Fruit fly (Drosophila melanogaster) whole organism: ENCODE data around the gene CG34161.

Source experiments
- CG8478 ChIP-seq: fragments of >200 bp; optimal IDR thresholded peaks from 2 replicates; lab custom pipeline; 2018; ENCODE audit warnings: inconsistent platforms
- Dll ChIP-seq: fragments of >200 bp; optimal IDR thresholded peaks from 2 replicates; lab custom pipeline; 2017
- EcR ChIP-seq, 2 experiments: fragments of >200 bp; optimal IDR thresholded peaks; 2 replicates each; lab custom pipeline; 2017; ENCODE audit warnings: missing biosample characterization in 2 of 2, missing genetic modification characterization in 2 of 2, missing genetic modification reagents in 2 of 2
- pan ChIP-seq: fragments of >200 bp; optimal IDR thresholded peaks from 2 replicates; lab custom pipeline; 2017
- psq ChIP-seq: fragments of >200 bp; optimal IDR thresholded peaks from 2 replicates; lab custom pipeline; 2017
- usp ChIP-seq: fragments of >200 bp; optimal IDR thresholded peaks from 2 replicates; lab custom pipeline; 2017; ENCODE audit warnings: missing biosample characterization, missing genetic modification characterization, mixed read lengths

Gene CG34161

DNA sequence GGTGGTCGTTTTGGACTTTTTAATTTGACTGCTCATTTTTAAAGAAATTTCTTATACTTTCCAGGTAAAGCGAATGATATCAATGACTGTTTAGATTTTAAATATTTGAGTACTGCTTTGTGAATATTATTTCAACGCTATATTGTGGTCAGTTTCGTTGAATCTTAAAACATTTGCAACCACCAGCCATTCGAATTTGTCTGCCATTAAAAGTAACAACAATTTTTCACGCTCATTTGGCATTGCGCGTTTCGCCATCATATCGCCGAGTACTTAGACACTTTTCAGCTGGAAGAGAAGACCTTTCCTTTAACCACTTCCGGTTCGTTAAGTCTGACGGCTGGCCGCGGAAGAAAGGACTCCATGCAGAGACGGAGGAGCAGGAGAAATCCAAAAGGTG, at the start of gene CG34161:
Gene CG34161, minus strand, starts transcription at position 101 of the 400 bp plus-strand sequence.
- TF ChIP-seq CG8478 (lab: Kevin White, UChicago) (no peak), pan (lab: Kevin White, UChicago) (no peak), Dll (lab: Kevin White, UChicago) (no peak), usp (GFP tag; lab: Kevin White, UChicago) (no peak), EcR (GFP tag; optimal IDR thresholded peaks at IDR 0.05; lab: Kevin White, UChicago) (no peak), psq (lab: Kevin White, UChicago) (no peak)

- TF ChIP-seq pan (lab: Kevin White, UChicago) (no peak), EcR (GFP tag; optimal IDR thresholded peaks at IDR 0.05; lab: Kevin White, UChicago) (no peak), usp (GFP tag; lab: Kevin White, UChicago) (no peak), psq (lab: Kevin White, UChicago) (no peak), CG8478 (lab: Kevin White, UChicago) (no peak), Dll (lab: Kevin White, UChicago) (no peak)
Observed at dm6 chr2L:10625935-10626334, 44.4 kb upstream of the CG34161 start.

dm6 chr2L:10616767-10617166, 35.3 kb upstream of the CG34161 start:
- TF ChIP-seq CG8478 (lab: Kevin White, UChicago) (no peak), usp (GFP tag; lab: Kevin White, UChicago) (no peak), psq (lab: Kevin White, UChicago) (no peak), Dll (lab: Kevin White, UChicago) (no peak), EcR (GFP tag; optimal IDR thresholded peaks at IDR 0.05; lab: Kevin White, UChicago) (no peak), pan (lab: Kevin White, UChicago) (no peak)

DNA sequence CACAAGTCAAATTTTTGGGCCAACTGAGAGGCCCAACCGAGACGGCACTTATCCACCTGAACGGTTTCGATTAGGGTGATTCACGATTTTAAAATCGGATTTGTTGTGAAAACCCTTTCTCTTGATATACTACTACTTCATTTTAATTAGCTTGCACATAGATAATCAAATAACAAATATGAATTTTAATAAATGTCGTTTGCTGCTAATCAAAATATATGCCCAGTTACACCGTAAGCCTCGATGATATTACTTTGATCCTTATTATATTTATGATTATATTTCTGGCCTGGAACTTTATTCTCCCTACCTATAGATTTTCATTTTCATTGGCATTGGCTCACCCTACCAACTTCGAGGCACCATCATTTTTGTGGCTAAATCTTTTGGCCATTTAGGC, 34.4 kb upstream of the CG34161 start:
- no peak for TF ChIP-seq usp (GFP tag; lab: Kevin White, UChicago)
- TF ChIP-seq psq (lab: Kevin White, UChicago), result no peak
- TF ChIP-seq Dll (lab: Kevin White, UChicago), result no peak
- TF ChIP-seq pan (lab: Kevin White, UChicago), result no peak
- no peak for TF ChIP-seq CG8478 (lab: Kevin White, UChicago)
- no peak for TF ChIP-seq EcR (GFP tag; optimal IDR thresholded peaks at IDR 0.05; lab: Kevin White, UChicago)

DNA sequence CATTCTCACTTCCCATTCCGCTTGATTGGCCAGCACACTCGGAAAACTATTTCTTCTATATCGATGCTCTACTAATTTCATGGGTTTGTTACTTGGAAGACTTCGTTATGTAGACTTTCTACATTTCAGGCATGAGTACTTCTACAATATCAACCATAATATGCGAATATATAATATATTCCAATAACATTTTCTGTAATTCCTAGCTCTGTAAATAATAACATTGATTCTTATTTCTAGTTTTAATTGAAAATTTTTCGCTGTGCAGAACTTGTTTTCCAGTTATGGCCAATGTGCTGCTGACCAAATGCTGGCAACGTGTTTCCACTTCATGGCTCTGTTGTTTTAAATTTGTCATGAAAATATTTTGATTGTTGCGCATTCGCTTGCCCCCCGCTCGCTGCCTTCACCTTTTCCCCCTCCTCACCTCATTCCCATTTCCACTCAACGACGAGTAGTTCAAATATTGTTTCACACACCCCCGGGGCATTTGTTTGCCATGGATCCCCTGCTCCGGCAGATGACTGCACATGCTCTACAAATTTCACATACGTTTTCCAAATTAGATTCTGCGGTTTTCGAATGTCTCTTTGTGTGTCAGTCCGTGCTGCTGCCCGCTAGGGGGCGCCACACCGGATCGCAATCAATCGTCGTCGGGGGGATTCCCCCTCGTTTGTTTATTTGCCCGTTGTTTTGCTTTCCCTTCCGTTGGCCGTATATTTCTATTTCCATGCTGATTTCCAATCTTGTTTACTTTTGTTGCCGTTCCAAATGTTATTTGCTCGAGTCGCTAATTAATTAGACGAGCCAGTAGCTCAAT, 33.4 kb upstream of the CG34161 start:
- TF ChIP-seq Dll (lab: Kevin White, UChicago), result no peak
- no peak for TF ChIP-seq CG8478 (lab: Kevin White, UChicago)
- TF ChIP-seq psq (lab: Kevin White, UChicago), result no peak
- TF ChIP-seq pan (lab: Kevin White, UChicago), result no peak
- TF ChIP-seq EcR (GFP tag; optimal IDR thresholded peaks at IDR 0.05; lab: Kevin White, UChicago), result no peak
- no peak for TF ChIP-seq usp (GFP tag; lab: Kevin White, UChicago)

DNA sequence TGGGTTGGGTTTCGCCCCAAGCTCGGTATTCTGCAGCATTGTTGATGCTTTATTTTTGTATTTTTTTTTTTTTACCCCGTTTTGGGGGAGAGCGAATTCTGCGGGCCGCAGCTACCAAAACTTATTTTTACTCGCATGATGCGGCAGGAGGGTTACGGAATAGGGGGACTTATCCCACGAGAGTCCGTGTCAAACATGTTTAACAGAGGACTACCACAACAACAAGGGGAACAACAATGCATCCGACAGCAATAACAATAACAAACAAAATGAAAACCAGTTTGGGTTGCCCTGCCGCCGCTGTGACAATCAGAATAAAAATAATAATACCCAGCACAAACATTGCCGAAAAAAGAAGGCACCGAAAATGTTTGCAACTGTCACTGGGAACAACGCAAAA, 31.6 kb upstream of the CG34161 start:
- no peak for TF ChIP-seq EcR (GFP tag; optimal IDR thresholded peaks at IDR 0.05; lab: Kevin White, UChicago)
- TF ChIP-seq CG8478 (lab: Kevin White, UChicago), result no peak
- no peak for TF ChIP-seq psq (lab: Kevin White, UChicago)
- TF ChIP-seq Dll (lab: Kevin White, UChicago), result no peak

- no peak for TF ChIP-seq CG8478 (lab: Kevin White, UChicago)
- no peak for TF ChIP-seq usp (GFP tag; lab: Kevin White, UChicago)
- TF ChIP-seq Dll (lab: Kevin White, UChicago), result no peak
- no peak for TF ChIP-seq psq (lab: Kevin White, UChicago)
- no peak for TF ChIP-seq pan (lab: Kevin White, UChicago)
- no peak for TF ChIP-seq EcR (GFP tag; optimal IDR thresholded peaks at IDR 0.05; lab: Kevin White, UChicago)
Observed at dm6 chr2L:10608662-10609262, 27.3 kb upstream of the CG34161 start.

DNA sequence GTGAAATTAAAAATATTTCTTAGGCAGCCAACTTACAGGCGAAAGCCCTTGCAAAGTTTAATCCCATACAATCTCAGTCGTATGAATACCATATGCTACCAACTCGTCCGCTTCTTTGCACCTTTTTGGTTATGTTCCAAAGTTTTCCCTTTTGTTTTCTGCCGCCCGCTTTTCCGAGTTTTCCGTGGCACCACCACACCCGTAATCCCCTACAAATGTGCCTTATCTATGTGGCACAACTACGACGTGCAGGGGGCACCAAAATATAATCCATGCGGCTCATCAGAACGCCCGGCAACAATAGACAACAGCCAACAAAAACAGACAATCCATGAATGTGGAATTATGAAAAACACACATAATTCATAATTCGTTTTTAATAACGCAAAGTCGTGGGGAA, 26.2 kb upstream of the CG34161 start:
- TF ChIP-seq psq (lab: Kevin White, UChicago), result no peak
- no peak for TF ChIP-seq pan (lab: Kevin White, UChicago)
- no peak for TF ChIP-seq Dll (lab: Kevin White, UChicago)
- TF ChIP-seq CG8478 (lab: Kevin White, UChicago), result no peak
- TF ChIP-seq usp (GFP tag; lab: Kevin White, UChicago), result no peak
- no peak for TF ChIP-seq EcR (GFP tag; optimal IDR thresholded peaks at IDR 0.05; lab: Kevin White, UChicago)

dm6 chr2L:10603604-10604003, 22.1 kb upstream of the CG34161 start:
- TF ChIP-seq CG8478 (lab: Kevin White, UChicago) (no peak), Dll (lab: Kevin White, UChicago) (no peak), pan (lab: Kevin White, UChicago) (no peak), EcR (GFP tag; optimal IDR thresholded peaks at IDR 0.05; lab: Kevin White, UChicago) (no peak), usp (GFP tag; lab: Kevin White, UChicago) (no peak), psq (lab: Kevin White, UChicago) (no peak)

- no peak for TF ChIP-seq usp (GFP tag; lab: Kevin White, UChicago)
- no peak for TF ChIP-seq Dll (lab: Kevin White, UChicago)
- TF ChIP-seq CG8478 (lab: Kevin White, UChicago), result no peak
- TF ChIP-seq psq (lab: Kevin White, UChicago), result no peak
- TF ChIP-seq EcR (GFP tag; optimal IDR thresholded peaks at IDR 0.05; lab: Kevin White, UChicago), result no peak
Observed at dm6 chr2L:10579453-10579852, 2.0 kb downstream of the CG34161 start, which contains the start of gene CG34160. Gene CG34160 (plus strand): TSS chr2L:10579753.

- no peak for TF ChIP-seq pan (lab: Kevin White, UChicago)
- TF ChIP-seq usp (GFP tag; lab: Kevin White, UChicago), result no peak
- TF ChIP-seq CG8478 (lab: Kevin White, UChicago), result no peak
- TF ChIP-seq EcR (GFP tag; optimal IDR thresholded peaks at IDR 0.05; lab: Kevin White, UChicago), result no peak
- TF ChIP-seq Dll (lab: Kevin White, UChicago), result no peak
- no peak for TF ChIP-seq psq (lab: Kevin White, UChicago)
Observed at dm6 chr2L:10577692-10578091, 3.8 kb downstream of the CG34161 start, which contains the start of gene w-cup. Gene w-cup (minus strand): TSS chr2L:10577792.
